Fruit fly (Drosophila melanogaster): ENCODE data around the gene Brd.

Gene Brd

DNA sequence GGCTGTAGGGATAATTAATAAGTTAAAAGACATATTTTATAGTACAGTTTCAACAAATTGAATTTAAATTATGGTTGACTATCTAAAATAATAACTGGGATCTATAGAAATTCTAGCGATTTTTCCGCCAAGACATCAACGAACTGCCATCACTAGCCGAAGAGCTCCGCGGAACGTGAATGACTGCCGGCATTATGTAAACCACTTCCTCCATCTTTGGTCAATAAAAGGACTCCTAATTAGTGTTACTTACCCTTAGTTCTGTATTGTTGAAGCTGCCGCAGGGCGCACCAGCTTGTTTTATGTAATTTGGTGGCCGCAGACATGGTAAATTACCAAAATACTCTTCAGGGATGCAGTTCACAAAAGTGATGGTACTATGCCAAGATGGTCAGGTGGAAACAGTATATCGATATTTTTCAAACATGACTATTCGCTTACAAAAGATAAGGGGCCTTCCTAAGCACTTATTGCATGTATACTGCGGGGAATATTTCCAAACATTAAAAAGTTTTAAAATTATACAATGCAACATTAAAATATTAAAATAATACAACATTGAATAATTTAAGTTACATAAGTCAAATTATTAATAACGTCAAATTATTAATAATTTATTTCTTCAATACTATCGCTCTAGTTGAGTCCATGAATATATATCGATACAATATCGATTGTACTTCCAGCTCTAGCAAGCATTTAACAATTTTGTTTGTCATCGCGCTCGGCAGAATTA lies 27.0 kb downstream of the Brd start, which contains the start of the genes mRpL39 and Prosbeta2 (continued):
- no peak for TF ChIP-seq Hr51 (GFP tag; optimal IDR thresholded peaks at IDR 0.05)
- TF ChIP-seq dan (GFP tag; IDR thresholded peaks at IDR 0.05): no peak
- peak; percentile 68; the same call in 2 of the 3 replicates for TF ChIP-seq zfh1 (GFP tag; IDR thresholded peaks at IDR 0.05)
- peak; percentile 23; the same call in 1 of the 3 replicates for TF ChIP-seq CG14050 (GFP tag; IDR thresholded peaks at IDR 0.05)
- TF ChIP-seq phol (tag; optimal IDR thresholded peaks at IDR 0.05): peak; percentile 58
- TF ChIP-seq jumu (GFP tag; optimal IDR thresholded peaks at IDR 0.05): no peak
- no peak for TF ChIP-seq Oli (tag; optimal IDR thresholded peaks at IDR 0.05)
- peak; percentile 84 for TF ChIP-seq CG34422 (GFP tag; IDR thresholded peaks at IDR 0.05)
- TF ChIP-seq klu (GFP tag; IDR thresholded peaks at IDR 0.05): peak; percentile 49; the same call in 1 of the 2 replicates
- TF ChIP-seq Sin3A (optimal IDR thresholded peaks at IDR 0.05): peak; percentile 49
- peak; percentile 75 for TF ChIP-seq Rfx (GFP tag; IDR thresholded peaks at IDR 0.05)
- TF ChIP-seq CG15011 (GFP tag; optimal IDR thresholded peaks at IDR 0.05): no peak
- peak; percentile 65 for TF ChIP-seq tin (GFP tag; optimal IDR thresholded peaks at IDR 0.05)
- no peak for TF ChIP-seq CG12659 (GFP tag; optimal IDR thresholded peaks at IDR 0.05)
- TF ChIP-seq B-H2 (GFP tag; optimal IDR thresholded peaks at IDR 0.05): no peak
- no peak for TF ChIP-seq CkIIα-i1 (GFP tag; IDR thresholded peaks at IDR 0.05)
- TF ChIP-seq Sry-β (GFP tag; optimal IDR thresholded peaks at IDR 0.05): peak; percentile 84
- peak; percentile 58; the same call in 1 of the 2 replicates for TF ChIP-seq NFAT (GFP tag; IDR thresholded peaks at IDR 0.05)
- TF ChIP-seq cato (GFP tag; optimal IDR thresholded peaks at IDR 0.05; ENCODE audit: borderline replicate concordance): no peak
- no peak for TF ChIP-seq insv (GFP tag; optimal IDR thresholded peaks at IDR 0.05)
- no peak for TF ChIP-seq CG4617 (GFP tag; optimal IDR thresholded peaks at IDR 0.05; ENCODE audit: borderline replicate concordance)
- TF ChIP-seq CG12299 (tag; optimal IDR thresholded peaks at IDR 0.05): no peak
- peak; percentile 22 for TF ChIP-seq CG18476 (GFP tag; optimal IDR thresholded peaks at IDR 0.05)
- TF ChIP-seq nmo (GFP tag; optimal IDR thresholded peaks at IDR 0.05): no peak
- TF ChIP-seq scrt (GFP tag; optimal IDR thresholded peaks at IDR 0.05): peak; percentile 59
- TF ChIP-seq CG9437 (GFP tag; optimal IDR thresholded peaks at IDR 0.05): no peak
- TF ChIP-seq Dp (GFP tag; optimal IDR thresholded peaks at IDR 0.05): no peak
- no peak for TF ChIP-seq pnt (GFP tag; optimal IDR thresholded peaks at IDR 0.05)
- peak; percentile 69 for TF ChIP-seq MBD-R2 (GFP tag; IDR thresholded peaks at IDR 0.05)
- TF ChIP-seq usp (GFP tag; optimal IDR thresholded peaks at IDR 0.05): no peak
- TF ChIP-seq BEAF-32 (GFP tag; optimal IDR thresholded peaks at IDR 0.05): peak; percentile 67
- peak; percentile 24 for TF ChIP-seq Dek (tag; optimal IDR thresholded peaks at IDR 0.05)
- peak; percentile 30; the same call in 1 of the 2 replicates for TF ChIP-seq CG14014 (GFP tag; IDR thresholded peaks at IDR 0.05)
- TF ChIP-seq pum (GFP tag; optimal IDR thresholded peaks at IDR 0.05): no peak
- TF ChIP-seq Opbp (GFP tag; IDR thresholded peaks at IDR 0.05; ENCODE audit: partially characterized antibody): peak; percentile 74
- peak; percentile 46; the same call in 1 of the 2 replicates for TF ChIP-seq Poxn (GFP tag; IDR thresholded peaks at IDR 0.05)
- no peak for TF ChIP-seq Hmx (GFP tag; optimal IDR thresholded peaks at IDR 0.05)
- no peak for TF ChIP-seq schlank (tag; optimal IDR thresholded peaks at IDR 0.05)
- TF ChIP-seq CG16863 (GFP tag; optimal IDR thresholded peaks at IDR 0.05): no peak
- peak; percentile 98 for TF ChIP-seq sna (GFP tag; IDR thresholded peaks at IDR 0.05; ENCODE audit: partially characterized antibody)
- no peak for TF ChIP-seq kni (GFP tag; optimal IDR thresholded peaks at IDR 0.05)
- no peak for TF ChIP-seq Stat92E (GFP tag; optimal IDR thresholded peaks at IDR 0.05)
- peak; percentile 12 for TF ChIP-seq Med (GFP tag)
- TF ChIP-seq tgo (GFP tag; IDR thresholded peaks at IDR 0.05): peak; percentile 77
- TF ChIP-seq danr (GFP tag; IDR thresholded peaks at IDR 0.05): peak; percentile 63; the same call in 1 of the 2 replicates
- TF ChIP-seq sens (GFP tag): peak; percentile 69
- TF ChIP-seq CG8388 (GFP tag; optimal IDR thresholded peaks at IDR 0.05): peak; percentile 9
- TF ChIP-seq CG7745 (tag; optimal IDR thresholded peaks at IDR 0.05): no peak
- TF ChIP-seq B-H1 (GFP tag; IDR thresholded peaks at IDR 0.05): peak; percentile 47; the same call in 2 of the 3 replicates
